Worm (Caenorhabditis elegans) whole organism, midembryonic: Measurements from ENCODE around the gene K07E8.6.

Experiments
- T22C8.4 ChIP-seq: fragments of 200-800 bp; sonication (Bioruptor generic); IDR thresholded peaks from 2 replicates; pipeline ENCODE4 v1.3.6; 2022; ENCODE audit warnings: missing genetic modification characterization, missing compliant biosample characterization
- flt-1 ChIP-seq: fragments of 200-800 bp; sonication (Bioruptor generic); IDR thresholded peaks from 2 replicates; pipeline ENCODE4 v1.3.6; 2022; ENCODE audit warnings: missing genetic modification characterization, missing compliant biosample characterization
- med-1 ChIP-seq: sonication (generic microtip); optimal IDR thresholded peaks from 2 replicates; lab custom pipeline; 2017; ENCODE audit warnings: missing genetic modification characterization, mild to moderate bottlenecking, missing compliant biosample characterization, antibody characterized with exemption, missing genetic modification reagents; ENCODE audit not compliant: insufficient read depth
- ref-1 ChIP-seq: fragments of 200-800 bp; sonication (Bioruptor generic); conservative IDR thresholded peaks from 2 replicates; pipeline ENCODE4 v1.3.6; 2022; ENCODE audit warnings: missing genetic modification reagents, missing genetic modification characterization, missing compliant biosample characterization
- tab-1 ChIP-seq: fragments of 200-800 bp; sonication (Bioruptor generic); IDR thresholded peaks from 2 replicates; pipeline ENCODE4 v1.3.6; 2022; ENCODE audit warnings: missing genetic modification characterization, missing compliant biosample characterization
- ztf-23 ChIP-seq: fragments of 200-800 bp; sonication (Bioruptor generic); IDR thresholded peaks from 2 replicates; pipeline ENCODE4 v1.3.6; 2022; ENCODE audit warnings: missing genetic modification reagents, missing genetic modification characterization, missing compliant biosample characterization
- ztf-29 ChIP-seq: fragments of 200-800 bp; sonication (Bioruptor generic); IDR thresholded peaks from 2 replicates; pipeline ENCODE4 v1.3.6; 2022; ENCODE audit warnings: missing genetic modification reagents, missing genetic modification characterization, missing compliant biosample characterization

ce11 chrII:605267-605666, 34.1 kb downstream of the K07E8.6 start, which contains the start of gene W04H10.2:
- TF ChIP-seq flt-1, result no peak
- no peak for TF ChIP-seq tab-1 (GFP tag; lab: Robert Waterston, UW)
- no peak for TF ChIP-seq ztf-23 (GFP tag; lab: Robert Waterston, UW)
- no peak for TF ChIP-seq ztf-29 (GFP tag; lab: Robert Waterston, UW)
- TF ChIP-seq ref-1, result no peak
- TF ChIP-seq med-1 (GFP tag; lab: Kevin White, UChicago), result no peak
- TF ChIP-seq T22C8.4 (GFP tag; lab: Robert Waterston, UW), result no peak
